Worm (Caenorhabditis elegans): ENCODE results near the gene srm-5.
A peak's percentile ranks its signal among the peaks of the same experiment; 100 is the strongest.

Gene srm-5

ce11 chrV:14355738-14356368, 20.9 kb downstream of the srm-5 start, which contains the start of gene cyn-1 (continued):
- TF ChIP-seq F22D6.2 (tag; optimal IDR thresholded peaks at IDR 0.05): peak; percentile 15
- no peak for TF ChIP-seq egl-44 (GFP tag; IDR thresholded peaks at IDR 0.05)
- no peak for TF ChIP-seq nhr-90 (tag; optimal IDR thresholded peaks at IDR 0.05)
- TF ChIP-seq F57A8.1 (GFP tag; optimal IDR thresholded peaks at IDR 0.05): no peak
- no peak for TF ChIP-seq somi-1 (GFP tag; optimal IDR thresholded peaks at IDR 0.05)
- TF ChIP-seq F23B12.7 (tag; optimal IDR thresholded peaks at IDR 0.05; ENCODE audit: insufficient read depth): peak; percentile 58
- no peak for TF ChIP-seq F57C9.4 (tag; optimal IDR thresholded peaks at IDR 0.05)
- TF ChIP-seq him-1 (tag; optimal IDR thresholded peaks at IDR 0.05): peak; percentile 59
- TF ChIP-seq hsf-1 (GFP tag; IDR thresholded peaks at IDR 0.05): 0 out of 2 replicates have a peak, but pooled peaks have one; percentile 9
- peak; percentile 65 for TF ChIP-seq lsl-1 (GFP tag; optimal IDR thresholded peaks at IDR 0.05)
- TF ChIP-seq nfya-2 (GFP tag; IDR thresholded peaks at IDR 0.05): no peak
- TF ChIP-seq ZK185.1 (tag; optimal IDR thresholded peaks at IDR 0.05; ENCODE audit: poor library complexity, severe bottlenecking): peak; percentile 67
- no peak for TF ChIP-seq gei-17 (GFP tag; optimal IDR thresholded peaks at IDR 0.05)
- peak; percentile 12 for TF ChIP-seq B0035.1 (tag; optimal IDR thresholded peaks at IDR 0.05)
- no peak for TF ChIP-seq nhr-120 (GFP tag; IDR thresholded peaks at IDR 0.05)
- TF ChIP-seq mcd-1 (GFP tag; IDR thresholded peaks at IDR 0.05): peak; percentile 82
- TF ChIP-seq nfyb-1 (GFP tag; IDR thresholded peaks at IDR 0.05): peak; percentile 70
- TF ChIP-seq ceh-58 (GFP tag; IDR thresholded peaks at IDR 0.05): no peak
- no peak for TF ChIP-seq F37B4.10 (GFP tag; IDR thresholded peaks at IDR 0.05)
- TF ChIP-seq repo-1 (tag; optimal IDR thresholded peaks at IDR 0.05): no peak
- TF ChIP-seq cebp-1 (GFP tag; IDR thresholded peaks at IDR 0.05): no peak
- TF ChIP-seq cebp-1 (tag; optimal IDR thresholded peaks at IDR 0.05): peak; percentile 72
- peak; percentile 91 for TF ChIP-seq Y53G8AR.9 (GFP tag; conservative IDR thresholded peaks at IDR 0.05)
- TF ChIP-seq lag-1 (GFP tag; IDR thresholded peaks at IDR 0.05): no peak
- no peak for TF ChIP-seq nfya-1 (tag; optimal IDR thresholded peaks at IDR 0.05; ENCODE audit: borderline replicate concordance, insufficient read depth)
- TF ChIP-seq K12H6.12 (tag; optimal IDR thresholded peaks at IDR 0.05): no peak
- no peak for TF ChIP-seq athp-1 (tag; optimal IDR thresholded peaks at IDR 0.05)
- peak; percentile 20 for TF ChIP-seq ama-1 (optimal IDR thresholded peaks at IDR 0.05)
- no peak for TF ChIP-seq ama-1 (GFP tag; optimal IDR thresholded peaks at IDR 0.05)
- TF ChIP-seq tbx-9 (tag; optimal IDR thresholded peaks at IDR 0.05; ENCODE audit: borderline replicate concordance): no peak
- TF ChIP-seq efl-1 (GFP tag; optimal IDR thresholded peaks at IDR 0.05): peak; percentile 81
- TF ChIP-seq ztf-3 (GFP tag; optimal IDR thresholded peaks at IDR 0.05): no peak
- no peak for TF ChIP-seq mxl-1 (tag; optimal IDR thresholded peaks at IDR 0.05)
- no peak for TF ChIP-seq ztf-22 (GFP tag; optimal IDR thresholded peaks at IDR 0.05)
- no peak for TF ChIP-seq B0261.1 (tag; optimal IDR thresholded peaks at IDR 0.05)
- TF ChIP-seq xnd-1 (tag; optimal IDR thresholded peaks at IDR 0.05): peak; percentile 45
- no peak for TF ChIP-seq B0019.2 (GFP tag; conservative IDR thresholded peaks at IDR 0.05)
- TF ChIP-seq atf-7 (tag; optimal IDR thresholded peaks at IDR 0.05): no peak
- TF ChIP-seq hlh-26 (GFP tag; conservative IDR thresholded peaks at IDR 0.05): no peak
- TF ChIP-seq B0336.3 (GFP tag; IDR thresholded peaks at IDR 0.05): peak; percentile 82
- TF ChIP-seq hmg-20 (GFP tag; IDR thresholded peaks at IDR 0.05): no peak
- TF ChIP-seq T07F8.4 (tag; optimal IDR thresholded peaks at IDR 0.05): no peak
